Worm (Caenorhabditis elegans) whole organism, L4 larva: Measurements from ENCODE around the gene C05E4.12.

ENCODE experiments used
- D1046.2 ChIP-seq: fragments of 200-800 bp; sonication (Bioruptor generic); IDR thresholded peaks from 2 replicates; pipeline ENCODE4 v1.3.6; 2022; ENCODE audit warnings: missing genetic modification characterization, missing compliant biosample characterization
- F10B5.3 ChIP-seq: sonication (generic microtip); optimal IDR thresholded peaks from 2 replicates; lab custom pipeline; 2016; ENCODE audit warnings: mild to moderate bottlenecking, missing genetic modification characterization, missing compliant biosample characterization
- F26F4.8 ChIP-seq: fragments of 200-800 bp; sonication (Bioruptor generic); conservative IDR thresholded peaks from 2 replicates; pipeline ENCODE4 v1.3.6; 2022; ENCODE audit warnings: missing genetic modification characterization, missing compliant biosample characterization
- F37D6.2 ChIP-seq: sonication (generic microtip); optimal IDR thresholded peaks from 2 replicates; lab custom pipeline; 2016; ENCODE audit warnings: mild to moderate bottlenecking, missing genetic modification characterization, missing compliant biosample characterization
- F44E2.7 ChIP-seq: fragments of 200-800 bp; sonication (Bioruptor generic); IDR thresholded peaks from 2 replicates; pipeline ENCODE4 v2.1.2; 2022; ENCODE audit warnings: missing genetic modification characterization, missing compliant biosample characterization
- F49E8.2 ChIP-seq: sonication (generic microtip); optimal IDR thresholded peaks from 2 replicates; lab custom pipeline; 2016; ENCODE audit warnings: missing compliant biosample characterization, mild to moderate bottlenecking, missing genetic modification characterization, borderline replicate concordance
- R02D3.7 ChIP-seq: fragments of 150-350 bp; sonication (generic microtip); optimal IDR thresholded peaks from 3 replicates; lab custom pipeline; 2014; ENCODE audit warnings: missing biosample characterization, missing genetic modification characterization
- T26A8.4 ChIP-seq: fragments of 200-800 bp; sonication (Bioruptor generic); IDR thresholded peaks from 2 replicates; pipeline ENCODE4 v1.3.6; 2022; ENCODE audit warnings: missing genetic modification characterization, missing compliant biosample characterization
- Y105C5A.15 ChIP-seq: fragments of 200-800 bp; sonication (Bioruptor generic); IDR thresholded peaks from 2 replicates; pipeline ENCODE4 v1.3.6; 2022; ENCODE audit warnings: missing genetic modification characterization, missing compliant biosample characterization
- Y48G9A.11 ChIP-seq: fragments of 200-800 bp; sonication (Bioruptor generic); IDR thresholded peaks from 2 replicates; pipeline ENCODE4 v1.3.6; 2022; ENCODE audit warnings: missing genetic modification reagents, missing genetic modification characterization, missing compliant biosample characterization
- Y5F2A.4 ChIP-seq: fragments of 200-800 bp; sonication (Bioruptor generic); optimal IDR thresholded peaks from 2 replicates; lab custom pipeline; 2018; ENCODE audit warnings: mild to moderate bottlenecking, missing genetic modification characterization, missing compliant biosample characterization
- aha-1 ChIP-seq: fragments of 150-350 bp; peaks from one replicate; lab custom pipeline; 2014; ENCODE audit warnings: missing biosample characterization, missing genetic modification characterization
- aly-2 ChIP-seq: sonication (generic microtip); optimal IDR thresholded peaks from 2 replicates; lab custom pipeline; 2018; ENCODE audit warnings: missing biosample characterization, missing genetic modification characterization
- ama-1 ChIP-seq: fragments of 150-350 bp; optimal IDR thresholded peaks from 2 replicates; lab custom pipeline; 2014; ENCODE audit warnings: inconsistent platforms, mixed read lengths
- arid-1 ChIP-seq: fragments of 200-800 bp; sonication (Bioruptor generic); conservative IDR thresholded peaks from 2 replicates; pipeline ENCODE4 v1.3.6; 2022; ENCODE audit warnings: missing genetic modification reagents, missing genetic modification characterization, missing compliant biosample characterization
- ceh-20 ChIP-seq: fragments of 200-800 bp; sonication (Bioruptor generic); IDR thresholded peaks from 2 replicates; pipeline ENCODE4 v1.3.6; 2022; ENCODE audit warnings: missing genetic modification reagents, missing genetic modification characterization, missing compliant biosample characterization
- ceh-32 ChIP-seq: sonication (generic microtip); optimal IDR thresholded peaks from 2 replicates; lab custom pipeline; 2016; ENCODE audit warnings: mild to moderate bottlenecking, missing genetic modification characterization, missing compliant biosample characterization; ENCODE audit not compliant: poor library complexity
- ceh-44 ChIP-seq: fragments of 200-800 bp; sonication (Bioruptor generic); IDR thresholded peaks from 2 replicates; pipeline ENCODE4 v1.3.6; 2022; ENCODE audit warnings: missing genetic modification reagents, missing genetic modification characterization, missing compliant biosample characterization
- ceh-62 ChIP-seq: sonication (generic microtip); optimal IDR thresholded peaks from 2 replicates; lab custom pipeline; 2017; ENCODE audit warnings: missing biosample characterization, missing genetic modification characterization
- cey-2 ChIP-seq: sonication (generic microtip); optimal IDR thresholded peaks from 3 replicates; lab custom pipeline; 2017; ENCODE audit warnings: missing genetic modification characterization, mild to moderate bottlenecking, missing compliant biosample characterization, antibody characterized with exemption, borderline replicate concordance; ENCODE audit not compliant: insufficient read depth
- daf-19 ChIP-seq: fragments of 200-800 bp; sonication (Bioruptor generic); conservative IDR thresholded peaks from 2 replicates; pipeline ENCODE4 v1.3.6; 2022; ENCODE audit warnings: missing genetic modification characterization, missing compliant biosample characterization
- daf-8 ChIP-seq: fragments of 200-800 bp; sonication (Bioruptor generic); IDR thresholded peaks from 2 replicates; pipeline ENCODE4 v1.3.6; 2022; ENCODE audit warnings: missing genetic modification characterization, missing compliant biosample characterization
- dmd-8 ChIP-seq: fragments of 200-800 bp; sonication (Bioruptor generic); IDR thresholded peaks from 2 replicates; pipeline ENCODE4 v1.3.6; 2022; ENCODE audit warnings: missing genetic modification characterization, missing compliant biosample characterization
- duxl-1 ChIP-seq: sonication (generic microtip); optimal IDR thresholded peaks from 2 replicates; lab custom pipeline; 2016; ENCODE audit warnings: mild to moderate bottlenecking, missing genetic modification characterization, moderate library complexity, missing compliant biosample characterization; ENCODE audit not compliant: poor library complexity
- dve-1 ChIP-seq: sonication (generic microtip); optimal IDR thresholded peaks from 2 replicates; lab custom pipeline; 2017; ENCODE audit warnings: antibody characterized with exemption, mild to moderate bottlenecking, missing genetic modification characterization, missing compliant biosample characterization; ENCODE audit not compliant: insufficient read depth
- fkh-10 ChIP-seq: fragments of 150-350 bp; optimal IDR thresholded peaks from 2 replicates; lab custom pipeline; 2014; ENCODE audit warnings: missing biosample characterization, missing genetic modification reagents, missing genetic modification characterization
- fos-1 ChIP-seq: fragments of 150-350 bp; optimal IDR thresholded peaks from 2 replicates; lab custom pipeline; 2014; ENCODE audit warnings: missing biosample characterization, missing genetic modification characterization
- gei-8 ChIP-seq: fragments of 200-800 bp; sonication (Bioruptor generic); optimal IDR thresholded peaks from 2 replicates; lab custom pipeline; 2018; ENCODE audit warnings: mild to moderate bottlenecking, missing genetic modification characterization, missing compliant biosample characterization
- hif-1 ChIP-seq, 2 experiments: sonication (generic microtip); optimal IDR thresholded peaks; 2 replicates each; lab custom pipeline; 2016 to 2017; ENCODE audit warnings: missing compliant biosample characterization in 2 of 2, missing genetic modification characterization in 2 of 2, missing genetic modification reagents in 2 of 2, missing genotype in 2 of 2, mild to moderate bottlenecking in 1 of 2
- hlh-11 ChIP-seq: fragments of 200-800 bp; sonication (Bioruptor generic); optimal IDR thresholded peaks from 2 replicates; lab custom pipeline; 2018; ENCODE audit warnings: mild to moderate bottlenecking, missing genetic modification characterization, missing compliant biosample characterization
- hlh-30 ChIP-seq: sonication (generic microtip); optimal IDR thresholded peaks from 2 replicates; lab custom pipeline; 2017; ENCODE audit warnings: antibody characterized with exemption, mild to moderate bottlenecking, missing genetic modification characterization, missing compliant biosample characterization; ENCODE audit not compliant: insufficient read depth
- jun-1 ChIP-seq: fragments of 150-350 bp; optimal IDR thresholded peaks from 2 replicates; lab custom pipeline; 2014; ENCODE audit warnings: missing biosample characterization, missing genetic modification reagents, missing genetic modification characterization
- lin-38 ChIP-seq: fragments of 200-800 bp; sonication (Bioruptor generic); IDR thresholded peaks from 2 replicates; pipeline ENCODE4 v1.3.6; 2022; ENCODE audit warnings: missing genetic modification reagents, missing genetic modification characterization, missing compliant biosample characterization
- lin-39 ChIP-seq: fragments of 150-350 bp; optimal IDR thresholded peaks from 2 replicates; lab custom pipeline; 2014; ENCODE audit warnings: missing biosample characterization, missing genetic modification reagents, missing genetic modification characterization
- madf-9 ChIP-seq: fragments of 200-800 bp; sonication (Bioruptor generic); conservative IDR thresholded peaks from 2 replicates; pipeline ENCODE4 v1.3.6; 2022; ENCODE audit warnings: missing genetic modification reagents, missing genetic modification characterization, missing compliant biosample characterization
- mdl-1 ChIP-seq, 2 experiments: fragments of 150-350 bp in 1 of 2; sonication (generic microtip) in 1 of 2; optimal IDR thresholded peaks; 2 replicates each; lab custom pipeline; 2014 to 2017; ENCODE audit warnings: missing biosample characterization in 2 of 2, missing genetic modification characterization in 2 of 2
- mep-1 ChIP-seq: fragments of 150-350 bp; sonication (generic microtip); optimal IDR thresholded peaks from 3 replicates; lab custom pipeline; 2014; ENCODE audit warnings: missing biosample characterization, missing genetic modification characterization
- nhr-10 ChIP-seq: fragments of 150-350 bp; optimal IDR thresholded peaks from 2 replicates; lab custom pipeline; 2014; ENCODE audit warnings: missing biosample characterization, missing genetic modification characterization
- nhr-102 ChIP-seq: sonication (generic microtip); optimal IDR thresholded peaks from 2 replicates; lab custom pipeline; 2016; ENCODE audit warnings: mild to moderate bottlenecking, missing genetic modification characterization, moderate library complexity, missing compliant biosample characterization
- nhr-237 ChIP-seq: sonication (generic microtip); optimal IDR thresholded peaks from 2 replicates; lab custom pipeline; 2017; ENCODE audit warnings: missing biosample characterization, missing genetic modification characterization
- nhr-42 ChIP-seq: fragments of 200-800 bp; sonication (Bioruptor generic); IDR thresholded peaks from 2 replicates; pipeline ENCODE4 v1.3.6; 2022; ENCODE audit warnings: missing genetic modification characterization, missing compliant biosample characterization
- nhr-48 ChIP-seq: sonication (generic microtip); optimal IDR thresholded peaks from 2 replicates; lab custom pipeline; 2016; ENCODE audit warnings: mild to moderate bottlenecking, missing genetic modification characterization, missing compliant biosample characterization
- nhr-77 ChIP-seq: fragments of 150-350 bp; optimal IDR thresholded peaks from 2 replicates; lab custom pipeline; 2014; ENCODE audit warnings: missing biosample characterization, missing genetic modification characterization
- sdz-12 ChIP-seq: fragments of 200-800 bp; sonication (Bioruptor generic); optimal IDR thresholded peaks from 2 replicates; lab custom pipeline; 2018; ENCODE audit warnings: mild to moderate bottlenecking, missing genetic modification characterization, missing compliant biosample characterization
- snpc-1.2 ChIP-seq: fragments of 200-800 bp; sonication (Bioruptor generic); IDR thresholded peaks from 2 replicates; pipeline ENCODE4 v1.3.6; 2022; ENCODE audit warnings: missing genetic modification reagents, missing genetic modification characterization, missing compliant biosample characterization
- snpc-4 ChIP-seq: fragments of 150-350 bp; optimal IDR thresholded peaks from 2 replicates; lab custom pipeline; 2014; ENCODE audit warnings: missing biosample characterization, missing genetic modification characterization
- spr-1 ChIP-seq: sonication (generic microtip); optimal IDR thresholded peaks from 2 replicates; lab custom pipeline; 2016; ENCODE audit warnings: mild to moderate bottlenecking, missing genetic modification characterization, missing compliant biosample characterization
- spr-3 ChIP-seq: fragments of 200-800 bp; sonication (Bioruptor generic); optimal IDR thresholded peaks from 2 replicates; lab custom pipeline; 2018; ENCODE audit warnings: mild to moderate bottlenecking, missing genetic modification characterization, missing compliant biosample characterization
- tra-1 ChIP-seq: fragments of 200-800 bp; sonication (Bioruptor generic); IDR thresholded peaks from 2 replicates; pipeline ENCODE4 v1.3.6; 2022; ENCODE audit warnings: missing genetic modification reagents, missing genetic modification characterization, missing compliant biosample characterization
- unc-39 ChIP-seq: sonication (generic microtip); optimal IDR thresholded peaks from 2 replicates; lab custom pipeline; 2017; ENCODE audit warnings: missing biosample characterization, missing genetic modification characterization
- zip-11 ChIP-seq: fragments of 200-800 bp; sonication (Bioruptor generic); IDR thresholded peaks from 2 replicates; pipeline ENCODE4 v1.3.6; 2022; ENCODE audit warnings: missing genetic modification characterization, missing compliant biosample characterization
- zip-2 ChIP-seq: fragments of 150-350 bp; optimal IDR thresholded peaks from 2 replicates; lab custom pipeline; 2014; ENCODE audit warnings: missing biosample characterization, missing genetic modification characterization

C05E4.12 gene

ce11 chrV:730216-730615, 31.6 kb downstream of the C05E4.12 start (continued):
- TF ChIP-seq sdz-12 (GFP tag; lab: Kevin White, UChicago) (no peak), dve-1 (tag; lab: Kevin White, UChicago) (peak; percentile 89), zip-2 (tag; lab: Kevin White, UChicago) (no peak), fkh-10 (no peak), snpc-1.2 (GFP tag; lab: Robert Waterston, UW) (no peak), fos-1 (no peak), ceh-32 (no peak), ceh-62 (tag; lab: Kevin White, UChicago) (no peak), unc-39 (tag; lab: Kevin White, UChicago) (no peak), lin-39 (tag; lab: Kevin White, UChicago) (no peak), madf-9 (GFP tag; lab: Robert Waterston, UW) (no peak), mep-1 (peak; percentile 78), F26F4.8 (GFP tag; lab: Robert Waterston, UW) (no peak), aha-1 (peak; percentile 47), F49E8.2 (tag; lab: Kevin White, UChicago) (no peak), duxl-1 (tag; lab: Kevin White, UChicago) (peak; percentile 80), nhr-48 (peak; percentile 79), gei-8 (GFP tag; lab: Kevin White, UChicago) (peak; percentile 2), tra-1 (GFP tag; lab: Robert Waterston, UW) (no peak), F44E2.7 (GFP tag; lab: Robert Waterston, UW) (no peak), lin-38 (GFP tag; lab: Robert Waterston, UW) (peak; percentile 34; the same call in 1 of the 2 replicates), zip-11 (GFP tag; lab: Robert Waterston, UW) (no peak), ceh-20 (GFP tag; lab: Robert Waterston, UW) (no peak), nhr-102 (peak; percentile 73), spr-1 (tag; lab: Kevin White, UChicago) (peak; percentile 25), T26A8.4 (GFP tag; lab: Robert Waterston, UW) (peak; percentile 78), R02D3.7 (no peak), hlh-30 (tag; lab: Kevin White, UChicago) (peak; percentile 89), nhr-77 (tag; lab: Kevin White, UChicago) (peak; percentile 60), ceh-44 (GFP tag; lab: Robert Waterston, UW) (no peak), Y5F2A.4 (no peak), mdl-1 (tag; optimal IDR thresholded peaks at IDR 0.05; lab: Kevin White, UChicago) (peak in 1 of 2 experiments; percentile 74), snpc-4 (tag; lab: Kevin White, UChicago) (no peak), cey-2 (peak; percentile 38), Y48G9A.11 (GFP tag; lab: Robert Waterston, UW) (no peak), daf-19 (GFP tag; lab: Robert Waterston, UW) (no peak), jun-1 (tag; lab: Kevin White, UChicago) (no peak), ama-1 (peak; percentile 64), hlh-11 (tag; lab: Kevin White, UChicago) (peak; percentile 92), Y105C5A.15 (GFP tag; lab: Robert Waterston, UW) (0 out of 2 replicates have a peak, but pooled peaks have one; percentile 49), nhr-237 (tag; lab: Kevin White, UChicago) (no peak), F37D6.2 (tag; lab: Kevin White, UChicago) (no peak), daf-8 (GFP tag; lab: Robert Waterston, UW) (no peak), spr-3 (GFP tag; lab: Kevin White, UChicago) (no peak), hif-1 (tag; optimal IDR thresholded peaks at IDR 0.05; lab: Kevin White, UChicago) (peak in 1 of 2 experiments; percentile 47), D1046.2 (no peak), aly-2 (no peak), arid-1 (no peak), nhr-42 (0 out of 2 replicates have a peak, but pooled peaks have one; percentile 4), nhr-10 (peak; percentile 61), dmd-8 (no peak), F10B5.3 (tag; lab: Kevin White, UChicago) (no peak)
